Fruit fly (Drosophila melanogaster): ENCODE results near the gene CG3638.

CG3638 gene

DNA sequence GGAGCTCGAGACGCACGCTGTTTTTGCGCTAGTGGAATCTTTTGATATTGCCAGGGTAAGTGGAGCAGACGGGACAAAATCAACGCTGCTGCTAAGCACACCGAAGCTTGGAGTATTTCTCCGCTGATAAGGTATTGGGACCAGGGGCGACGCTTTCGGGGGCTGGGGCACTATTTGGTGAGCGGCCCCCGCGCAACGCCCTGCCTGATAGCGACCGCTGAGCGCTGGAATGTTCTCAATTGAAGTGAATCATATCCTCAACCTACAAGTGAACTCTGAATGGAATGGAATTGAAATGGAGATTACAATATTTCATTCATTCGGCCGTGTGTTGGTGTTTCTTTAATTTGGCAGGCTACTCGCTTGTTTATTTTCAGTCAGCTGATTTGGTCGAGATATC is 45.9 kb upstream of the CG3638 start (continued):
- TF ChIP-seq ERR (GFP tag; optimal IDR thresholded peaks at IDR 0.05) (peak; percentile 7), chinmo (GFP tag; IDR thresholded peaks at IDR 0.05; ENCODE audit: partially characterized antibody) (0 out of 4 replicates have a peak, but pooled peaks have one; percentile 20), CG8290 (GFP tag; optimal IDR thresholded peaks at IDR 0.05) (no peak), CG8290 (tag; optimal IDR thresholded peaks at IDR 0.05) (peak in 1 of 2 experiments; percentile 10), CG10321 (GFP tag; IDR thresholded peaks at IDR 0.05) (no peak), ab (GFP tag; optimal IDR thresholded peaks at IDR 0.05) (no peak), CG31224 (GFP tag; IDR thresholded peaks at IDR 0.05) (no peak), HLH3B (GFP tag; IDR thresholded peaks at IDR 0.05) (no peak), CG10274 (GFP tag; optimal IDR thresholded peaks at IDR 0.05) (no peak), CG9932 (GFP tag; IDR thresholded peaks at IDR 0.05) (no peak), crol (GFP tag; IDR thresholded peaks at IDR 0.05) (peak; percentile 92)

DNA sequence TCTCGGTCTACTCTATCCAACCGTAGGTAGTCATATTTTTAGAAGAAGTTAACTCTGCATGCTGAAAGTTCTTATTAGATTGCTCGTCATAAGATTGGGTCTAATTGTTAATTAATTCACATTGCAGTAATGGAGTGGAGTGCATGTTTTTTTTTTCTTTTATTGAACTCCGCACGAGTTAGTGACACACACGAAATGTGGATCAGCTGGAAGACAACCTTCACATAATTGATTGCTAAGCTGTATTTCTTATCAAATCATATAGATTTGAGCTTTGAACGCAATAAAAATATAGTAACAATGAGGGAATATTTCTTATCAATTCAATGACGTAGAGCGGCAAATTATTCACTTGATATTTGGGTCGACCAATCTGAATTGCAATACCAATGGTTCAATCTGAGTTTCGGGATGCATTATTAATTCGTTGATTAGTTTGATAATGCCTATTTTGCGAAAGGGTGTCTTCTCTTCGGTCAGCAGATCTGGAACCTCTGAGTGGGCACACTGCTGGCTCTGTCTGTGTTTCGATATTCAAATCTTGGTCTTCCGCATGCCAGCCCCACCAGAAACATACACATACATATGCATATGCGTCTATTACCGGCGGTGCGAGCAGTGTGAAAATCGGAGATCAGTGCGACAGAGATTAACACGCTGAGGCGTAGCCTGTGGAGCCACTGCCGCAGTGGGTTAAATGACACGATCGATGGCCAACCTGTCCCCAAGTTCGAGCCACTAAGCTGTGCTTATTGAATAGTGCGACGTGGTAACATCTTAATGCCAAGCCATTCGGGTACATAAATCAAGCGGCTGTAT is 42.5 kb upstream of the CG3638 start:
- TF ChIP-seq inv (GFP tag; IDR thresholded peaks at IDR 0.05; ENCODE audit: partially characterized antibody): no peak
- TF ChIP-seq PHDP (tag; optimal IDR thresholded peaks at IDR 0.05): no peak
- no peak for TF ChIP-seq HmgZ (tag; optimal IDR thresholded peaks at IDR 0.05)
- no peak for TF ChIP-seq Jarid2 (GFP tag; optimal IDR thresholded peaks at IDR 0.05)
- no peak for TF ChIP-seq E2f2 (GFP tag; IDR thresholded peaks at IDR 0.05)
- TF ChIP-seq sens (GFP tag): peak; percentile 88
- TF ChIP-seq CG13296 (GFP tag; optimal IDR thresholded peaks at IDR 0.05): no peak
- TF ChIP-seq CG1529 (GFP tag; optimal IDR thresholded peaks at IDR 0.05): no peak
- no peak for TF ChIP-seq CG11723 (GFP tag; optimal IDR thresholded peaks at IDR 0.05)
- no peak for TF ChIP-seq fd3F (GFP tag; optimal IDR thresholded peaks at IDR 0.05)
- TF ChIP-seq CG10267 (tag; optimal IDR thresholded peaks at IDR 0.05): no peak
- no peak for TF ChIP-seq CG3407 (GFP tag; optimal IDR thresholded peaks at IDR 0.05)
- TF ChIP-seq Hmr (GFP tag; optimal IDR thresholded peaks at IDR 0.05): peak; percentile 25
- no peak for TF ChIP-seq CG17186 (GFP tag; optimal IDR thresholded peaks at IDR 0.05)
- no peak for TF ChIP-seq hb (GFP tag; IDR thresholded peaks at IDR 0.05; ENCODE audit: partially characterized antibody)
- no peak for TF ChIP-seq gce (GFP tag; IDR thresholded peaks at IDR 0.05)
- TF ChIP-seq CG13894 (tag; optimal IDR thresholded peaks at IDR 0.05): no peak
- peak; percentile 1 for TF ChIP-seq Deaf1 (tag; optimal IDR thresholded peaks at IDR 0.05)
- TF ChIP-seq CG9876 (GFP tag; optimal IDR thresholded peaks at IDR 0.05): no peak
- no peak for TF ChIP-seq chm (GFP tag; IDR thresholded peaks at IDR 0.05)
- peak; percentile 90 for TF ChIP-seq sd (tag; optimal IDR thresholded peaks at IDR 0.05)
- 0 out of 2 replicates have a peak, but pooled peaks have one; percentile 17 for TF ChIP-seq CG16779 (GFP tag; IDR thresholded peaks at IDR 0.05)
- no peak for TF ChIP-seq B-H2 (GFP tag; optimal IDR thresholded peaks at IDR 0.05)
- TF ChIP-seq pnt (GFP tag; optimal IDR thresholded peaks at IDR 0.05): no peak
- no peak for TF ChIP-seq Doc2 (GFP tag; IDR thresholded peaks at IDR 0.05)
- TF ChIP-seq seq (GFP tag; IDR thresholded peaks at IDR 0.05): no peak
- TF ChIP-seq Hr39 (optimal IDR thresholded peaks at IDR 0.05): no peak
- no peak for TF ChIP-seq Dip2 (GFP tag; IDR thresholded peaks at IDR 0.05)
- no peak for TF ChIP-seq fd102C (GFP tag; optimal IDR thresholded peaks at IDR 0.05)
- TF ChIP-seq NfI (GFP tag; optimal IDR thresholded peaks at IDR 0.05): no peak
- no peak for TF ChIP-seq MESR4 (GFP tag; optimal IDR thresholded peaks at IDR 0.05)
- peak; percentile 4 for TF ChIP-seq CG10147 (GFP tag; optimal IDR thresholded peaks at IDR 0.05)
- TF ChIP-seq toy (GFP tag; IDR thresholded peaks at IDR 0.05): no peak
- no peak for TF ChIP-seq Mes4 (GFP tag; optimal IDR thresholded peaks at IDR 0.05)
- TF ChIP-seq CG2712 (tag; optimal IDR thresholded peaks at IDR 0.05): peak; percentile 2
- TF ChIP-seq CG4707 (GFP tag; optimal IDR thresholded peaks at IDR 0.05): no peak
- peak; percentile 82 for TF ChIP-seq Med (GFP tag)
- peak; percentile 85 for TF ChIP-seq Ets65A (GFP tag)
- TF ChIP-seq CG6175 (GFP tag; IDR thresholded peaks at IDR 0.05): no peak

All from whole organism, embryonic.